Worm (Caenorhabditis elegans): ENCODE measurements around the gene C35D10.6.

C35D10.6 gene

ce11 chrIII:4863127-4863526, 4.0 kb downstream of the C35D10.6 start, which contains the start of gene coq-8:
coq-8 (plus strand) TSS chrIII:4863427.
- TF ChIP-seq dve-1 (tag; optimal IDR thresholded peaks at IDR 0.05), result no peak
- no peak for TF ChIP-seq hlh-15 (tag; optimal IDR thresholded peaks at IDR 0.05)
- no peak for TF ChIP-seq ceh-30 (tag; optimal IDR thresholded peaks at IDR 0.05)
- no peak for TF ChIP-seq ceh-6 (GFP tag; optimal IDR thresholded peaks at IDR 0.05)
- no peak for TF ChIP-seq tbx-7 (tag; optimal IDR thresholded peaks at IDR 0.05)
- TF ChIP-seq odd-2 (tag; optimal IDR thresholded peaks at IDR 0.05), result no peak
- no peak for TF ChIP-seq ceh-22 (tag; optimal IDR thresholded peaks at IDR 0.05)
- TF ChIP-seq fkh-6 (tag; optimal IDR thresholded peaks at IDR 0.05), result no peak
- no peak for TF ChIP-seq ceh-24 (tag; optimal IDR thresholded peaks at IDR 0.05)
- TF ChIP-seq elt-2 (tag; optimal IDR thresholded peaks at IDR 0.05), result no peak
- TF ChIP-seq ceh-2 (tag; optimal IDR thresholded peaks at IDR 0.05), result no peak
- no peak for TF ChIP-seq sox-4 (tag; optimal IDR thresholded peaks at IDR 0.05)
- no peak for TF ChIP-seq C08G9.2 (tag; optimal IDR thresholded peaks at IDR 0.05)
- no peak for TF ChIP-seq ceh-14 (tag; optimal IDR thresholded peaks at IDR 0.05)
- TF ChIP-seq eyg-1 (tag; optimal IDR thresholded peaks at IDR 0.05), result no peak
- no peak for TF ChIP-seq zip-5 (tag; optimal IDR thresholded peaks at IDR 0.05)
- no peak for TF ChIP-seq pros-1 (tag; optimal IDR thresholded peaks at IDR 0.05)
- no peak for TF ChIP-seq ets-4 (tag; optimal IDR thresholded peaks at IDR 0.05)
- TF ChIP-seq hlh-13 (GFP tag; optimal IDR thresholded peaks at IDR 0.05), result no peak
- TF ChIP-seq ceh-31 (tag; optimal IDR thresholded peaks at IDR 0.05), result no peak

ce11 chrIII:4866762-4867161, 7.6 kb downstream of the C35D10.6 start, which contains the start of gene C35D10.17:
C35D10.17 (plus strand) TSS chrIII:4867062.
- TF ChIP-seq dmd-4 (tag; optimal IDR thresholded peaks at IDR 0.05; ENCODE audit: borderline replicate concordance) (no peak), mec-3 (tag; optimal IDR thresholded peaks at IDR 0.05; ENCODE audit: borderline replicate concordance) (no peak), nhr-11 (tag; optimal IDR thresholded peaks at IDR 0.05) (no peak), gmeb-2 (tag; optimal IDR thresholded peaks at IDR 0.05) (no peak), ama-1 (optimal IDR thresholded peaks at IDR 0.05) (no peak), tbx-7 (tag; optimal IDR thresholded peaks at IDR 0.05) (no peak), Y22D7AL.16 (tag; optimal IDR thresholded peaks at IDR 0.05) (no peak), ceh-14 (tag; optimal IDR thresholded peaks at IDR 0.05) (no peak), fkh-10 (GFP tag; optimal IDR thresholded peaks at IDR 0.05) (no peak), F13H6.1 (tag; optimal IDR thresholded peaks at IDR 0.05) (no peak), tbx-2 (tag; optimal IDR thresholded peaks at IDR 0.05) (no peak), pag-3 (tag; optimal IDR thresholded peaks at IDR 0.05; ENCODE audit: borderline replicate concordance) (no peak), hlh-15 (tag; optimal IDR thresholded peaks at IDR 0.05) (no peak), elt-2 (tag; optimal IDR thresholded peaks at IDR 0.05) (no peak), K02D7.2 (tag; optimal IDR thresholded peaks at IDR 0.05) (no peak)

DNA sequence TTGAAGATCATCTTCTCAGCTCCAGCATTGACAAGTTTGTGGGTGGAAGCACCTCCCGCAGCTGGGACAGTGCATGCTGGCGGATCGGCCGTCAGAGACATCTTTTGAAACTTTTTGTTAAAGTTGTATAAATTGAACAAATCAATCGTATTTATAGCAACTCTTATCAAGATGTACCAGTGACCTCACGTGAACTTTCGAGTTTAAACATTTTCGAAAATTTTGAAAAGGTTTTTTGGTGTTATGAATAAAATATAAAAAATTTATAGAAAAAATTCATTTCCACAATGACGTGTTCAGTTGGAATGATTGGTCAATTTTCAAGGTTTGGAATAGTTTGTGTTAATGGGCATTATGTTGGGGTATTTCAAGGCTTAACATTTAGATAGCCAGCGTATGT, 9.5 kb downstream of the C35D10.6 start, which contains the start of the genes msd-4 and C35D10.3:
Gene msd-4, minus strand, starts transcription at position 101 of the 400 bp plus-strand sequence.
Gene C35D10.3, plus strand, starts transcription at position 279 of the 400 bp plus-strand sequence.
- TF ChIP-seq Y22D7AL.16 (tag; optimal IDR thresholded peaks at IDR 0.05), result no peak
- no peak for TF ChIP-seq pha-2 (tag; optimal IDR thresholded peaks at IDR 0.05)
- no peak for TF ChIP-seq ceh-18 (tag; optimal IDR thresholded peaks at IDR 0.05)
- TF ChIP-seq ceh-9 (tag; optimal IDR thresholded peaks at IDR 0.05), result no peak
- no peak for TF ChIP-seq nhr-232 (tag; optimal IDR thresholded peaks at IDR 0.05)
- TF ChIP-seq pax-1 (tag; optimal IDR thresholded peaks at IDR 0.05), result no peak
- no peak for TF ChIP-seq pag-3 (tag; optimal IDR thresholded peaks at IDR 0.05; ENCODE audit: borderline replicate concordance)
- TF ChIP-seq fkh-6 (tag; optimal IDR thresholded peaks at IDR 0.05), result no peak
- TF ChIP-seq ets-4 (tag; optimal IDR thresholded peaks at IDR 0.05), result no peak
- no peak for TF ChIP-seq dmd-4 (tag; optimal IDR thresholded peaks at IDR 0.05; ENCODE audit: borderline replicate concordance)
- no peak for TF ChIP-seq sox-4 (tag; optimal IDR thresholded peaks at IDR 0.05)
- TF ChIP-seq ceh-22 (tag; optimal IDR thresholded peaks at IDR 0.05), result no peak
- no peak for TF ChIP-seq elt-4 (tag; optimal IDR thresholded peaks at IDR 0.05)

DNA sequence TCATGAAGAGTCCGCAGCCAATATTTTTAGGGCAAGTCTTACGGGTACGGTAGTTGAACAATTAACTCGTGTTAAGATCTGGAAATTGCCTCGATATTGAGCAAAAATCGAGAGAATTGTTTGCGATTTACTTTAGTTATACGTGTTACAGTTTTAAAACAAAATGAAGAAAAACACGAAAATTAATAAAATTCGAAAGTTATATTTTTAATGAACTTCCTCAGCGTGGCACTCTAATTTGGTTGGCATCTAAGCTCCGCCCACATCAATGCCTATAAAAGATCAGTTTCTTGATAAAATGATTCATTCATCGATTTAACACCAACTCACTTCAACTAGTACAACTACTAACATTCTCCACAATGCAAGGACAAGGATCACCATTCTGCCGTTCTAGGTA, 11.3 kb downstream of the C35D10.6 start, which contains the start of gene gipc-1:
Gene gipc-1, plus strand, starts transcription at position 301 of the 400 bp plus-strand sequence.
- TF ChIP-seq ceh-45 (GFP tag; IDR thresholded peaks at IDR 0.05), result no peak
- no peak for TF ChIP-seq pax-1 (tag; optimal IDR thresholded peaks at IDR 0.05)
- no peak for TF ChIP-seq C08G9.2 (tag; optimal IDR thresholded peaks at IDR 0.05)
- no peak for TF ChIP-seq hlh-8 (tag; optimal IDR thresholded peaks at IDR 0.05)
- TF ChIP-seq sox-4 (tag; optimal IDR thresholded peaks at IDR 0.05), result no peak
- TF ChIP-seq gmeb-2 (tag; optimal IDR thresholded peaks at IDR 0.05), result no peak
- no peak for TF ChIP-seq ztf-16 (tag; optimal IDR thresholded peaks at IDR 0.05)
- TF ChIP-seq fkh-6 (tag; optimal IDR thresholded peaks at IDR 0.05), result no peak
- no peak for TF ChIP-seq hlh-15 (tag; optimal IDR thresholded peaks at IDR 0.05)
- TF ChIP-seq C38D4.7 (GFP tag; optimal IDR thresholded peaks at IDR 0.05), result no peak
- TF ChIP-seq fkh-10 (GFP tag; optimal IDR thresholded peaks at IDR 0.05), result no peak
- no peak for TF ChIP-seq ceh-6 (GFP tag; optimal IDR thresholded peaks at IDR 0.05)
- no peak for TF ChIP-seq mec-3 (tag; optimal IDR thresholded peaks at IDR 0.05; ENCODE audit: borderline replicate concordance)
- TF ChIP-seq unc-55 (GFP tag; optimal IDR thresholded peaks at IDR 0.05), result no peak
- TF ChIP-seq Y22D7AL.16 (tag; optimal IDR thresholded peaks at IDR 0.05), result no peak
- no peak for TF ChIP-seq T23F11.4 (GFP tag; optimal IDR thresholded peaks at IDR 0.05)

All from whole organism, late embryonic.